Worm (Caenorhabditis elegans) whole organism, L4 larva: ENCODE data around the gene lab-2.
A peak's percentile ranks its signal among the peaks of the same experiment; 100 is the strongest.

Experiments
- D1046.2 ChIP-seq: fragments of 200-800 bp; sonication (Bioruptor generic); IDR thresholded peaks from 2 replicates; pipeline ENCODE4 v1.3.6; 2022; ENCODE audit warnings: missing genetic modification characterization, missing compliant biosample characterization
- F10B5.3 ChIP-seq: sonication (generic microtip); optimal IDR thresholded peaks from 2 replicates; lab custom pipeline; 2016; ENCODE audit warnings: mild to moderate bottlenecking, missing genetic modification characterization, missing compliant biosample characterization
- F37D6.2 ChIP-seq: sonication (generic microtip); optimal IDR thresholded peaks from 2 replicates; lab custom pipeline; 2016; ENCODE audit warnings: mild to moderate bottlenecking, missing genetic modification characterization, missing compliant biosample characterization
- R02D3.7 ChIP-seq: fragments of 150-350 bp; sonication (generic microtip); optimal IDR thresholded peaks from 3 replicates; lab custom pipeline; 2014; ENCODE audit warnings: missing biosample characterization, missing genetic modification characterization
- T20F7.1 ChIP-seq: fragments of 200-800 bp; sonication (Bioruptor generic); optimal IDR thresholded peaks from 2 replicates; lab custom pipeline; 2018; ENCODE audit warnings: mild to moderate bottlenecking, missing genetic modification characterization, missing compliant biosample characterization
- Y48G9A.11 ChIP-seq: fragments of 200-800 bp; sonication (Bioruptor generic); IDR thresholded peaks from 2 replicates; pipeline ENCODE4 v1.3.6; 2022; ENCODE audit warnings: missing genetic modification reagents, missing genetic modification characterization, missing compliant biosample characterization
- ZK546.5 ChIP-seq, 2 experiments: sonication (generic microtip); optimal IDR thresholded peaks; 2 replicates each; lab custom pipeline; 2017; ENCODE audit warnings: missing biosample characterization in 2 of 2, missing genetic modification characterization in 2 of 2
- aha-1 ChIP-seq: fragments of 150-350 bp; peaks from one replicate; lab custom pipeline; 2014; ENCODE audit warnings: missing biosample characterization, missing genetic modification characterization
- ama-1 ChIP-seq: fragments of 150-350 bp; optimal IDR thresholded peaks from 2 replicates; lab custom pipeline; 2014; ENCODE audit warnings: inconsistent platforms, mixed read lengths
- ceh-20 ChIP-seq: fragments of 200-800 bp; sonication (Bioruptor generic); IDR thresholded peaks from 2 replicates; pipeline ENCODE4 v1.3.6; 2022; ENCODE audit warnings: missing genetic modification reagents, missing genetic modification characterization, missing compliant biosample characterization
- ceh-44 ChIP-seq: fragments of 200-800 bp; sonication (Bioruptor generic); IDR thresholded peaks from 2 replicates; pipeline ENCODE4 v1.3.6; 2022; ENCODE audit warnings: missing genetic modification reagents, missing genetic modification characterization, missing compliant biosample characterization
- ceh-62 ChIP-seq: sonication (generic microtip); optimal IDR thresholded peaks from 2 replicates; lab custom pipeline; 2017; ENCODE audit warnings: missing biosample characterization, missing genetic modification characterization
- ceh-82 ChIP-seq: sonication (generic microtip); optimal IDR thresholded peaks from 2 replicates; lab custom pipeline; 2017; ENCODE audit warnings: missing biosample characterization, missing genetic modification characterization
- ces-1 ChIP-seq: fragments of 150-350 bp; sonication (generic microtip); optimal IDR thresholded peaks from 4 replicates; lab custom pipeline; 2014; ENCODE audit warnings: missing biosample characterization, missing genetic modification reagents, missing genetic modification characterization
- ctbp-1 ChIP-seq: fragments of 200-800 bp; sonication (Bioruptor generic); IDR thresholded peaks from 2 replicates; pipeline ENCODE4 v1.3.6; 2022; ENCODE audit warnings: missing genetic modification reagents, missing genetic modification characterization, missing compliant biosample characterization
- daf-12 ChIP-seq: fragments of 150-350 bp; optimal IDR thresholded peaks from 2 replicates; lab custom pipeline; 2014; ENCODE audit warnings: missing biosample characterization, missing genetic modification reagents, missing genetic modification characterization
- daf-16 ChIP-seq, 3 experiments: sonication (generic microtip); optimal IDR thresholded peaks; 2 replicates each; lab custom pipeline; 2016 to 2017; ENCODE audit warnings: missing genetic modification characterization in 3 of 3, missing genetic modification reagents in 3 of 3, mild to moderate bottlenecking in 2 of 3, missing compliant biosample characterization in 2 of 3, missing biosample characterization in 1 of 3, moderate library complexity in 1 of 3
- daf-8 ChIP-seq: fragments of 200-800 bp; sonication (Bioruptor generic); IDR thresholded peaks from 2 replicates; pipeline ENCODE4 v1.3.6; 2022; ENCODE audit warnings: missing genetic modification characterization, missing compliant biosample characterization
- egl-27 ChIP-seq: sonication (generic microtip); optimal IDR thresholded peaks from 3 replicates; lab custom pipeline; 2017; ENCODE audit warnings: missing biosample characterization, missing genetic modification reagents, missing genetic modification characterization
- hif-1 ChIP-seq, 2 experiments: sonication (generic microtip); optimal IDR thresholded peaks; 2 replicates each; lab custom pipeline; 2016 to 2017; ENCODE audit warnings: missing compliant biosample characterization in 2 of 2, missing genetic modification characterization in 2 of 2, missing genetic modification reagents in 2 of 2, missing genotype in 2 of 2, mild to moderate bottlenecking in 1 of 2
- jun-1 ChIP-seq: fragments of 150-350 bp; optimal IDR thresholded peaks from 2 replicates; lab custom pipeline; 2014; ENCODE audit warnings: missing biosample characterization, missing genetic modification reagents, missing genetic modification characterization
- lin-1 ChIP-seq: fragments of 200-800 bp; sonication (Bioruptor generic); IDR thresholded peaks from 2 replicates; pipeline ENCODE4 v1.3.6; 2022; ENCODE audit warnings: missing genetic modification reagents, missing genetic modification characterization, missing compliant biosample characterization
- lin-15B ChIP-seq: fragments of 150-350 bp; sonication (generic microtip); optimal IDR thresholded peaks from 3 replicates; lab custom pipeline; 2014; ENCODE audit warnings: missing biosample characterization, missing genetic modification characterization
- lin-29 ChIP-seq: fragments of 200-800 bp; sonication (Bioruptor generic); IDR thresholded peaks from 2 replicates; pipeline ENCODE4 v1.3.6; 2022; ENCODE audit warnings: missing genetic modification reagents, missing genetic modification characterization, missing compliant biosample characterization
- lin-39 ChIP-seq: fragments of 150-350 bp; optimal IDR thresholded peaks from 2 replicates; lab custom pipeline; 2014; ENCODE audit warnings: missing biosample characterization, missing genetic modification reagents, missing genetic modification characterization
- lsy-2 ChIP-seq, 2 experiments: fragments of 150-350 bp in 1 of 2; sonication (generic microtip) in 1 of 2; optimal IDR thresholded peaks; 2 replicates each; lab custom pipeline; 2014 to 2017; ENCODE audit warnings: missing biosample characterization in 2 of 2, missing genetic modification characterization in 2 of 2
- madf-5 ChIP-seq, 2 experiments: fragments of 200-800 bp; sonication (Bioruptor generic); IDR thresholded peaks; 2 replicates each; pipeline ENCODE4 v1.3.6; 2022; ENCODE audit warnings: missing compliant biosample characterization in 2 of 2, missing genetic modification characterization in 2 of 2
- mep-1 ChIP-seq: fragments of 150-350 bp; sonication (generic microtip); optimal IDR thresholded peaks from 3 replicates; lab custom pipeline; 2014; ENCODE audit warnings: missing biosample characterization, missing genetic modification characterization
- mxl-2 ChIP-seq: fragments of 200-800 bp; sonication (Bioruptor generic); conservative IDR thresholded peaks from 2 replicates; pipeline ENCODE4 v1.3.6; 2022; ENCODE audit warnings: missing genetic modification reagents, missing genetic modification characterization, missing compliant biosample characterization
- nhr-10 ChIP-seq: fragments of 150-350 bp; optimal IDR thresholded peaks from 2 replicates; lab custom pipeline; 2014; ENCODE audit warnings: missing biosample characterization, missing genetic modification characterization
- nhr-102 ChIP-seq: sonication (generic microtip); optimal IDR thresholded peaks from 2 replicates; lab custom pipeline; 2016; ENCODE audit warnings: mild to moderate bottlenecking, missing genetic modification characterization, moderate library complexity, missing compliant biosample characterization
- nhr-11 ChIP-seq: fragments of 150-350 bp; optimal IDR thresholded peaks from 2 replicates; lab custom pipeline; 2014; ENCODE audit warnings: missing biosample characterization, missing genetic modification characterization
- nhr-111 ChIP-seq: fragments of 200-800 bp; sonication (Bioruptor generic); optimal IDR thresholded peaks from 2 replicates; lab custom pipeline; 2018; ENCODE audit warnings: mild to moderate bottlenecking, missing genetic modification characterization, missing compliant biosample characterization
- nhr-28 ChIP-seq: fragments of 150-350 bp; optimal IDR thresholded peaks from 2 replicates; lab custom pipeline; 2014; ENCODE audit warnings: missing biosample characterization, missing genetic modification characterization
- nhr-41 ChIP-seq: fragments of 200-800 bp; sonication (Bioruptor generic); IDR thresholded peaks from 2 replicates; pipeline ENCODE4 v1.3.6; 2022; ENCODE audit warnings: missing genetic modification reagents, missing genetic modification characterization, missing compliant biosample characterization
- nhr-48 ChIP-seq: sonication (generic microtip); optimal IDR thresholded peaks from 2 replicates; lab custom pipeline; 2016; ENCODE audit warnings: mild to moderate bottlenecking, missing genetic modification characterization, missing compliant biosample characterization
- nhr-76 ChIP-seq: fragments of 150-350 bp; optimal IDR thresholded peaks from 2 replicates; lab custom pipeline; 2014; ENCODE audit warnings: missing biosample characterization, missing genetic modification characterization
- nhr-77 ChIP-seq: fragments of 150-350 bp; optimal IDR thresholded peaks from 2 replicates; lab custom pipeline; 2014; ENCODE audit warnings: missing biosample characterization, missing genetic modification characterization
- pha-4 ChIP-seq, 2 experiments: fragments of 150-350 bp in 1 of 2; fragments of 200-800 bp in 1 of 2; sonication (Bioruptor generic) in 1 of 2; IDR thresholded peaks in 1 of 2; optimal IDR thresholded peaks in 1 of 2; 2 replicates each; pipeline versions ENCODE4 v1.3.6 to Lab custom; 2014 to 2022; ENCODE audit warnings: missing genetic modification characterization in 2 of 2, missing genetic modification reagents in 2 of 2, missing biosample characterization in 1 of 2, missing compliant biosample characterization in 1 of 2
- pqm-1 ChIP-seq: sonication (generic microtip); optimal IDR thresholded peaks from 2 replicates; lab custom pipeline; 2017; ENCODE audit warnings: missing biosample characterization, missing genetic modification characterization
- saeg-2 ChIP-seq: fragments of 200-800 bp; sonication (Bioruptor generic); IDR thresholded peaks from 2 replicates; pipeline ENCODE4 v1.3.6; 2022; ENCODE audit warnings: missing genetic modification reagents, missing genetic modification characterization, missing compliant biosample characterization
- set-16 ChIP-seq: fragments of 200-800 bp; sonication (Bioruptor generic); IDR thresholded peaks from 2 replicates; pipeline ENCODE4 v1.3.6; 2022; ENCODE audit warnings: missing genetic modification reagents, missing genetic modification characterization, missing compliant biosample characterization
- skn-1 ChIP-seq: fragments of 150-350 bp; optimal IDR thresholded peaks from 2 replicates; lab custom pipeline; 2014; ENCODE audit warnings: missing biosample characterization, missing genetic modification characterization
- tag-97 ChIP-seq: fragments of 200-800 bp; sonication (Bioruptor generic); IDR thresholded peaks from 2 replicates; pipeline ENCODE4 v1.3.6; 2022; ENCODE audit warnings: missing genetic modification characterization, missing compliant biosample characterization
- unc-62 ChIP-seq, 3 experiments: fragments of 150-350 bp in 1 of 3; sonication (generic microtip); optimal IDR thresholded peaks in 2 of 3; peaks in 1 of 3; 1 replicate in 1 of 3; 2 replicates in 2 of 3; lab custom pipeline; 2014 to 2017; ENCODE audit warnings: missing biosample characterization in 3 of 3, missing genetic modification characterization in 3 of 3, missing genetic modification reagents in 3 of 3, missing genotype in 1 of 3

The lab-2 gene

DNA sequence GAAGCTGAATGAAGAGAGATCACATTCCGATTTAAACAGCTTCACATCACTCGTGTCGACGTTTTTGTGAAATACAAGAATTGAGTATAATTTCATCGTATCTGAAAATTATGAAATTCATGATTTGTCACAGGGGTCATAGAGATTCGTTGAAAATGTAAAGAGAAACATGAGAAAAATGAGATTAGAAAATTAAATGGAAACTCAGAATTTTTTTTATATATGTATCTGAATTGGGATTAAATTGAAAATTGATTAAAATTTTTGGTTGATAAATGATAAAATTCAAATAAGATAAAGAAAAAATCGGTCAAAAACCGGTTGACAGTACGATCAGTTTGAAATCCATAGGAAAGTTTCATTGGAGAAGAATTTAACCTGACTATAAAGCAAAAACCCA, 41.9 kb downstream of the lab-2 start, which contains the start of gene ykt-6:
Gene ykt-6, minus strand, starts transcription at position 101 of the 400 bp plus-strand sequence.
- TF ChIP-seq aha-1 (peak; percentile 28), daf-16 (GFP tag; optimal IDR thresholded peaks at IDR 0.05; lab: Kevin White, UChicago) (no peak), daf-16 (tag; optimal IDR thresholded peaks at IDR 0.05; lab: Kevin White, UChicago) (no peak)

DNA sequence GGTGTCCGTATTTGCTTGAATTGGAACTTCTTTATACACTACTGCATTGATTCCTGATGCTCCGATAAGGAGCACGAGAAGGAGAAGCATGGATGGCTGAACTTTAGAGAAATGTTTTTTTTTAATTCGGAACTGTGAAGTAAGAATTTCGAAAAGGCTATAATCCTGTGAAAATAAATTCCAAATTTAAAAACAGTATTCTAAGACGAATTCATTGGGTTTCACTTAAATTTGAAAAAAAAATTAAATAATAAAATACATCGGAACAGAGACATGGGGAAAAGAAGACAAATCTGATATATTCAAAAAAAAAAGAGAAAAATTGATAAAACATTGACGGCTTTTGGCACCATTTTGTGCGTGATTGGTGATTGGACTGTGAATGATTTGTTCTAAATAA, 43.6 kb downstream of the lab-2 start, which contains the start of gene pho-5:
Gene pho-5, minus strand, starts transcription at position 101 of the 400 bp plus-strand sequence.
- TF ChIP-seq F37D6.2 (no peak), nhr-76 (tag; lab: Kevin White, UChicago) (no peak), daf-8 (GFP tag; lab: Robert Waterston, UW) (no peak), tag-97 (no peak), ceh-62 (tag; lab: Kevin White, UChicago) (no peak), nhr-111 (GFP tag; lab: Kevin White, UChicago) (no peak), nhr-11 (tag; lab: Kevin White, UChicago) (no peak), nhr-102 (tag; lab: Kevin White, UChicago) (no peak), mxl-2 (GFP tag; lab: Robert Waterston, UW) (no peak), daf-12 (tag; lab: Kevin White, UChicago) (no peak), ces-1 (no peak), D1046.2 (GFP tag; lab: Robert Waterston, UW) (no peak), nhr-10 (tag; lab: Kevin White, UChicago) (no peak), nhr-48 (tag; lab: Kevin White, UChicago) (no peak), ceh-20 (no peak)
- TF ChIP-seq, all 104 proteins: peak for 0

DNA sequence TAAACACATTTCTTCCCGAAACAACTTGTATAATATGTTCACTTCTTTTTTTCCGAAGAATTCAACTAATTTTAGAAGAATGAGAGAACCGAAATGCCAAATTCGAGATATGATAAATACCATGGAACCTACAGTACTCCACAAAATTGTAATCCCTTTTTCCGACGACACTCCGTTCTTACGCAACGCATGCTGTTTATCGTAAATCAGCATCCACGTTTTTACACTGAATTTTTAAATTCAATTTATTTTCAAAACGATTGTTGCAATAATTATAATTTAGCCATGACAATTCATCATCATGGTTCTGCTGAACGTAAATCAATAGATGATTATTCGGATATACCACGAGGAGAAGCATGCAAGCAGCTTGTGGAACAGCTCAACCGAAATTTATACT, 48.2 kb downstream of the lab-2 start, which contains the start of gene B0361.3:
Gene B0361.3, plus strand, starts transcription at position 284 of the 400 bp plus-strand sequence.
- no peak for TF ChIP-seq pha-4 (GFP tag; IDR thresholded peaks at IDR 0.05; lab: Robert Waterston, UW)
- TF ChIP-seq pha-4 (tag; optimal IDR thresholded peaks at IDR 0.05; lab: Kevin White, UChicago), result no peak
- no peak for TF ChIP-seq ZK546.5 (tag; optimal IDR thresholded peaks at IDR 0.05; lab: Kevin White, UChicago)
- TF ChIP-seq jun-1 (tag; lab: Kevin White, UChicago), result no peak
- no peak for TF ChIP-seq mep-1 (tag; lab: Kevin White, UChicago)
- TF ChIP-seq lsy-2 (tag; optimal IDR thresholded peaks at IDR 0.05; lab: Kevin White, UChicago), result peak in 1 of 2 experiments; percentile 62
- peak; percentile 80 for TF ChIP-seq T20F7.1 (GFP tag; lab: Kevin White, UChicago)

- TF ChIP-seq unc-62 (GFP tag; optimal IDR thresholded peaks at IDR 0.05 in 1 of 2; lab: Kevin White, UChicago), result no peak
- TF ChIP-seq unc-62 (tag; optimal IDR thresholded peaks at IDR 0.05; lab: Kevin White, UChicago), result no peak
- no peak for TF ChIP-seq ceh-82 (tag; lab: Kevin White, UChicago)
- TF ChIP-seq lin-1 (GFP tag; lab: Robert Waterston, UW), result peak; percentile 84
- TF ChIP-seq egl-27 (tag; lab: Kevin White, UChicago), result no peak
- no peak for TF ChIP-seq lin-39 (tag; lab: Kevin White, UChicago)
- peak; percentile 90 for TF ChIP-seq nhr-77 (tag; lab: Kevin White, UChicago)
- TF ChIP-seq lin-29, result no peak
- TF ChIP-seq daf-16 (GFP tag; optimal IDR thresholded peaks at IDR 0.05; lab: Kevin White, UChicago), result peak; percentile 1 to 86
- TF ChIP-seq daf-16 (tag; optimal IDR thresholded peaks at IDR 0.05; lab: Kevin White, UChicago), result peak; percentile 85
- no peak for TF ChIP-seq skn-1 (tag; lab: Kevin White, UChicago)
- TF ChIP-seq ama-1, result no peak
- no peak for TF ChIP-seq set-16
- TF ChIP-seq F10B5.3 (tag; lab: Kevin White, UChicago), result no peak
- peak; percentile 59 for TF ChIP-seq nhr-48 (tag; lab: Kevin White, UChicago)
- TF ChIP-seq nhr-28, result peak; percentile 37
- no peak for TF ChIP-seq saeg-2
- no peak for TF ChIP-seq ZK546.5 (tag; optimal IDR thresholded peaks at IDR 0.05; lab: Kevin White, UChicago)
- no peak for TF ChIP-seq daf-12 (tag; lab: Kevin White, UChicago)
- no peak for TF ChIP-seq ceh-44 (GFP tag; lab: Robert Waterston, UW)
- TF ChIP-seq pqm-1, result peak; percentile 26
- TF ChIP-seq nhr-76 (tag; lab: Kevin White, UChicago), result no peak
- TF ChIP-seq Y48G9A.11, result no peak
- no peak for TF ChIP-seq lin-15B (tag; lab: Kevin White, UChicago)
- peak in 1 of 2 experiments; percentile 61 for TF ChIP-seq hif-1 (tag; optimal IDR thresholded peaks at IDR 0.05; lab: Kevin White, UChicago)
- peak; percentile 56; the same call in 1 of the 2 replicates for TF ChIP-seq nhr-41
- peak; percentile 60 for TF ChIP-seq jun-1 (tag; lab: Kevin White, UChicago)
- TF ChIP-seq madf-5 (GFP tag; IDR thresholded peaks at IDR 0.05; lab: Robert Waterston, UW), result no peak
- no peak for TF ChIP-seq ctbp-1 (GFP tag; lab: Robert Waterston, UW)
- no peak for TF ChIP-seq R02D3.7 (tag; lab: Kevin White, UChicago)
These were observed 50.9 kb downstream of the lab-2 start for ce11 chrIII:7278491-7278890.
